Fruit fly (Drosophila melanogaster) whole organism, pupa: ENCODE measurements around the gene Cyp4g1.

Experiments
- CG10348 ChIP-seq: fragments of 200-800 bp; sonication (Bioruptor generic); IDR thresholded peaks from 2 replicates; pipeline ENCODE4 v1.3.6; 2022; ENCODE audit warnings: missing biosample characterization, missing genetic modification characterization
- CG12605 ChIP-seq: fragments of 200-800 bp; sonication (Bioruptor generic); IDR thresholded peaks from 2 replicates; pipeline ENCODE4 v1.3.6; 2022; ENCODE audit warnings: missing biosample characterization, missing genetic modification characterization
- CG13204 ChIP-seq: fragments of 200-800 bp; sonication (Bioruptor generic); optimal IDR thresholded peaks from 2 replicates; lab custom pipeline; 2018; ENCODE audit warnings: missing biosample characterization, mild to moderate bottlenecking, missing genetic modification characterization, moderate library complexity
- CG14655 ChIP-seq: fragments of 200-800 bp; sonication (Bioruptor generic); optimal IDR thresholded peaks from 3 replicates; lab custom pipeline; 2017; ENCODE audit warnings: mild to moderate bottlenecking, missing biosample characterization, missing genetic modification reagents, missing genetic modification characterization
- CG15710 ChIP-seq: fragments of 200-800 bp; sonication (Bioruptor generic); optimal IDR thresholded peaks from 2 replicates; lab custom pipeline; 2018; ENCODE audit warnings: missing biosample characterization, mild to moderate bottlenecking, missing genetic modification characterization, moderate library complexity
- CG17806 ChIP-seq: fragments of 200-800 bp; sonication (Bioruptor generic); optimal IDR thresholded peaks from 2 replicates; lab custom pipeline; 2018; ENCODE audit warnings: missing biosample characterization, mild to moderate bottlenecking, missing genetic modification characterization, moderate library complexity
- CG32121 ChIP-seq: fragments of 200-800 bp; sonication (Bioruptor generic); IDR thresholded peaks from 2 replicates; pipeline ENCODE4 v1.3.6; 2022; ENCODE audit warnings: missing biosample characterization, missing genetic modification characterization
- CG34367 ChIP-seq: fragments of 200-800 bp; sonication (Bioruptor generic); optimal IDR thresholded peaks from 2 replicates; lab custom pipeline; 2018; ENCODE audit warnings: missing biosample characterization, mild to moderate bottlenecking, missing genetic modification characterization
- CG4496 ChIP-seq: fragments of 200-800 bp; sonication (Bioruptor generic); IDR thresholded peaks from 3 replicates; pipeline ENCODE4 v1.3.6; 2022; ENCODE audit warnings: missing biosample characterization, missing genetic modification characterization
- CG8159 ChIP-seq: fragments of 200-800 bp; sonication (Bioruptor generic); optimal IDR thresholded peaks from 3 replicates; lab custom pipeline; 2018; ENCODE audit warnings: missing biosample characterization, mild to moderate bottlenecking, missing genetic modification characterization, moderate library complexity
- CG8301 ChIP-seq: fragments of 200-800 bp; sonication (Bioruptor generic); optimal IDR thresholded peaks from 2 replicates; lab custom pipeline; 2018; ENCODE audit warnings: missing biosample characterization, mild to moderate bottlenecking, missing genetic modification characterization
- CG9948 ChIP-seq: fragments of 200-800 bp; sonication (Bioruptor generic); optimal IDR thresholded peaks from 2 replicates; lab custom pipeline; 2018; ENCODE audit warnings: missing biosample characterization, mild to moderate bottlenecking, missing genetic modification characterization, moderate library complexity
- D1 ChIP-seq: fragments of 200-800 bp; sonication (Bioruptor generic); optimal IDR thresholded peaks from 2 replicates; lab custom pipeline; 2018; ENCODE audit warnings: missing biosample characterization, mild to moderate bottlenecking, missing genetic modification characterization, moderate library complexity
- EcR ChIP-seq: fragments of 200-800 bp; sonication (Bioruptor generic); optimal IDR thresholded peaks from 3 replicates; lab custom pipeline; 2019; ENCODE audit warnings: missing biosample characterization, missing genetic modification characterization, mild to moderate bottlenecking, moderate library complexity, missing genetic modification reagents
- Ets98B ChIP-seq: fragments of 200-800 bp; sonication (Bioruptor generic); IDR thresholded peaks from 2 replicates; pipeline ENCODE4 v1.3.6; 2022; ENCODE audit warnings: missing biosample characterization, missing genetic modification characterization
- Pif1A ChIP-seq: fragments of 200-800 bp; sonication (Bioruptor generic); optimal IDR thresholded peaks from 3 replicates; lab custom pipeline; 2016; ENCODE audit warnings: missing biosample characterization, missing genetic modification characterization
- Pif1B ChIP-seq: fragments of 200-800 bp; sonication (Bioruptor generic); optimal IDR thresholded peaks from 3 replicates; lab custom pipeline; 2016; ENCODE audit warnings: missing biosample characterization, missing genetic modification characterization
- Snoo ChIP-seq: fragments of 200-800 bp; sonication (Bioruptor generic); optimal IDR thresholded peaks from 3 replicates; lab custom pipeline; 2017; ENCODE audit warnings: missing biosample characterization, mild to moderate bottlenecking, missing genetic modification characterization, inconsistent platforms
- fd96Ca ChIP-seq: fragments of 200-800 bp; sonication (Bioruptor generic); IDR thresholded peaks from 3 replicates; pipeline ENCODE4 v1.3.6; 2022; ENCODE audit warnings: missing biosample characterization, missing genetic modification characterization
- gl ChIP-seq: fragments of 200-800 bp; sonication (Bioruptor generic); optimal IDR thresholded peaks from 2 replicates; lab custom pipeline; 2018; ENCODE audit warnings: missing biosample characterization, mild to moderate bottlenecking, missing genetic modification characterization
- rn ChIP-seq: fragments of 200-800 bp; sonication (Bioruptor generic); IDR thresholded peaks from 2 replicates; pipeline ENCODE4 v1.3.6; 2022; ENCODE audit warnings: missing biosample characterization, missing genetic modification characterization

Cyp4g1 gene

DNA sequence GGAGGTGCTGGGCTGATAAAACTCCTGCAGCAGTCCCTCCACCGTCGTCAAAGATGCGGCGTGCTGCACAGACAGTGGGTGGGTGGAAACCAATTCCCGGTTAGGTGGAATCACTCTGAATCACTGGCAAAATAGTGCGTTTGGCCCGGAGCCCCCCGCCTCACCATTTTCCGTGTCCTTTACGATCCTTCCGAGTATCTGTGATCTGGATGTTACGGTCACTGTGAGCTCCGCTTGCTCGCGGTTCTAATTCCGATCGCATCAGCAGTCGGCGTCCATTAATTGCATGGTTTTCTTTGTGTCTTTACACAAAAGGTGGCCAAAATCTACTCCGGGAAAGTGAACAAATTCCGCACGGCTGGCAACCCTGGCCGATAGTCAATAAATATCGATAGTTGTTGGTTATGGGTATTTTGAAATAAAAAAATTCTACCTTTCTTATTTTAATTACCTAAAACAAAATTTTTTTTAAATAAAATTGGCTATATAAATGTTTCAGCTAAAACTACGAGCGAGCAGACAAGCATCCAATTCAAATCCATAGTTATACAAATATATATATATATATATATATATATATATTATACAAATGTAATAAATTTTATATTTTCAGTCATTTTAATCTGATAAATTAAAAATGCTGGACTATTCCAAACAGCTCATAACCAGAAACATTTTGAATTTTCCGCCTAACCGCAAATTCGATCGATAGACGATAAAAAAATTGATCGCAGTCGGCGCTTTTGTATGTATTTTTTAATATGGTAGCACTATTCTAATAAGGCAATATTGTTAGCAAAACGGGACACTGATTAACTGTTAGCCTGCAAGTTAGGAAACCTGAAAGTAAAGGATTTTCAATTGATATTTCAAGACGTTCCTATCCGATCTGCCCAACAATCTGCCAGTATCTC lies 7.4 kb upstream of the Cyp4g1 start, which contains the start of the genes ebo and CG13373:
TSS of gene ebo (minus strand) at position 350 of the 914 bp plus-strand sequence.
TSS of gene CG13373 (plus strand) at position 755 of the 914 bp plus-strand sequence.
- TF ChIP-seq EcR (GFP tag; lab: Kevin White, UChicago) (no peak), CG15710 (tag; lab: Kevin White, UChicago) (peak; percentile 2), CG9948 (tag; lab: Kevin White, UChicago) (peak; percentile 30), D1 (no peak), CG17806 (tag; lab: Kevin White, UChicago) (peak; percentile 20), Ets98B (peak; percentile 31; the same call in 1 of the 2 replicates), CG4496 (0 out of 3 replicates have a peak, but pooled peaks have one; percentile 43), gl (tag; lab: Kevin White, UChicago) (no peak), Snoo (peak; percentile 7)
- TF ChIP-seq, all 21 proteins: peak for 6

DNA sequence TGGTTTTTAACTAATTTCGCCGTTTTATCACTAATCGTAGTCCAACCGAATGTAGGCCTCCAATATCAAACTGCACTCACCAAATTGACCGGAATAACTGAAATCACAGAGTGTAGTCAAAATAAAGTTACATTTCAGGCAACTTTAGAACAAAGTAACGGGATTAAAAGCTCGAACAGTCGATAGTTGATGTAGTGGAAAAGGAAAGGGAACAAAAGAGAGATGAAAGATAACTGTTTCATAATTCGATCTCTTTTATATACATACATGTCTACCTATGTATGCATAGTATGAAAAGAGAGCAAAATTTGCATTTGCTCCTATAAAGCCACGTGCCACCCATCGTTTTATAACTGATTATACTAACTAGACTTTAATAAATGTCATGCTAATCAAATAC lies 1.5 kb upstream of the Cyp4g1 start, which contains the start of gene CG32816:
TSS of gene CG32816 (minus strand) at position 101 of the 400 bp plus-strand sequence.
- TF ChIP-seq fd96Ca (GFP tag; lab: Robert Waterston, UW) (no peak), Snoo (no peak), CG15710 (tag; lab: Kevin White, UChicago) (no peak)

DNA sequence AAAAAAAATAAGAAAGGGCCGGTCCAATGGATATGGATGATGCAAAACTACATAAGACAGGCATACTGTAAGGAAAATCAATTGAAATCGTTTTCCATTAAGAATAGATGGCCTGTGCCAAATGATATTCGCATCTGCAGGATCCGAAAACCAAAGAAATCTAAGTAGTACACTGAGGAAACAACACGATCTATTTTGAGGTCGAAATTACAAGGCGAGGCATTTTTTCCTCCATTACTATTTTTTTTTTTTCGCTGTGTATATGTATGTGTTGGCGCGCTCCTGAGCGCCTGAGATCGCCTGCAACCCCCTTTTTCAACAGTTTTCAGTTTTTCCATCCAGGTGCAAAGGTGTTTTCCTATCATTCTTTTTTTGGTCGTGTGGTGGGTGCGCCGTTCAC lies 5.2 kb downstream of the Cyp4g1 start:
- no peak for TF ChIP-seq CG14655 (GFP tag; lab: Kevin White, UChicago)
- no peak for TF ChIP-seq CG10348 (GFP tag; lab: Robert Waterston, UW)
- no peak for TF ChIP-seq CG13204 (GFP tag; lab: Kevin White, UChicago)

DNA sequence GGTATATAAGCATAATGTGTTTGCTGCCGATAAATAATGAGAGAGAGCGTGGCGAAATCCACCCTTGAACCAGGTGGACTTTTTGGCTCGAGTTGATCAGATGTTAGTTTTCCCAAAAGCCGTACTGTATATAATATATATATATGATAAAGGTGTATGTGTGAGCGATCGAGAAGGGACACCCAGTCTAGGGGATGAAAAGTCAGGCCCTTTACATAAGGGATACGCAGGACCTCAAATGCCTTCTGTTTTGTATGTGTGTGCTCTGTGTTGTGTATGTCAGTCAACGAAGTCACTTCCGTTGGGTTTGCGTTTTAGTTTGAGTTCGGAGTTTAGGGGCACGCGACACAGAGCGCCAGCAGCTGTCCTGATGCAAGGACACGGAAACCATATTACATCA lies 8.7 kb downstream of the Cyp4g1 start, which contains the start of gene ase:
TSS of gene ase (plus strand) at position 301 of the 400 bp plus-strand sequence.
- TF ChIP-seq CG14655 (GFP tag; lab: Kevin White, UChicago) (no peak), CG12605 (GFP tag; lab: Robert Waterston, UW) (no peak), CG13204 (GFP tag; lab: Kevin White, UChicago) (no peak), rn (GFP tag; lab: Robert Waterston, UW) (no peak), Ets98B (no peak), fd96Ca (GFP tag; lab: Robert Waterston, UW) (no peak), CG8301 (tag; lab: Kevin White, UChicago) (no peak), gl (tag; lab: Kevin White, UChicago) (no peak), Pif1A (no peak), CG4496 (no peak), D1 (no peak), CG34367 (no peak), CG32121 (GFP tag; lab: Robert Waterston, UW) (no peak), CG10348 (GFP tag; lab: Robert Waterston, UW) (no peak), CG17806 (tag; lab: Kevin White, UChicago) (no peak), Pif1B (GFP tag; lab: Kevin White, UChicago) (no peak)

DNA sequence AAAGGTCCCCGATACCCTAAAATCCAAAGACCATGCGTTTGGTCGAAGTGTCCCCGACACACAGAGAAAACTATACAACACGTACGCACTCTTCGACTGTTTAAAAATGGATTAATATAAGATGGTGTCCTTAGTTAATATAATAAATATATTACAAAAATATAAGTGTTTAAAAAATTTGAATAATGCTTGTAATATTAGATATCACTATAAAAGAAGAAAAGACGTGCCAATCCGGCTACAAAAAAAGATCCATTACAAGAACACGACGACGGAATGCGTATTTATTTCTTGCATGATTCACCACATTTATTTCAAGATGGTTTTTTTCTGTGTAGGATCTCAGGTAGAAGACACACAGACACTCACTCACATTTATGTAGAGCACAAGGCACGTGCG lies 11.3 kb downstream of the Cyp4g1 start:
- TF ChIP-seq CG12605 (GFP tag; lab: Robert Waterston, UW) (no peak), CG14655 (GFP tag; lab: Kevin White, UChicago) (no peak), CG32121 (GFP tag; lab: Robert Waterston, UW) (no peak), D1 (no peak), fd96Ca (GFP tag; lab: Robert Waterston, UW) (no peak), CG15710 (tag; lab: Kevin White, UChicago) (no peak), CG8159 (tag; lab: Kevin White, UChicago) (no peak), Pif1B (GFP tag; lab: Kevin White, UChicago) (no peak), rn (GFP tag; lab: Robert Waterston, UW) (no peak), CG9948 (tag; lab: Kevin White, UChicago) (no peak), Snoo (no peak)

DNA sequence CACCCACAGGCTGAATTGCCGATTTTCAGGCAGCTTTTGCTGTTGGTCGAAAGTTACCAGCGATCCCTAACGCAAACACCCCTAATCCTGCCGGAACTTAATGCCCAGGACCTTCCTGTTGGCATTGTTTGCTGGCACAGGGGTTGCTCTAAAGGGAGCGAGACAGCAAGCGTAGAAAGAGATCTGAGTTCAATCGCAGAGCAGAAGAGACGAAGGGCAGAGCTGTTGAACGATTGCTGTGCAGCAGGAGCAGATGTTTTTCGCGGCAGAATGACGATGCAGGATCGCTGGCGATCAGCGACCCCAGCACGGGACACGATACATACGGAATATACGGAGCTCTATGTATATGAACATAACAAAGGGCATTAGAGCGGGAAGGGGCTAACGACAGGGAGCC lies 12.2 kb downstream of the Cyp4g1 start:
- TF ChIP-seq fd96Ca (GFP tag; lab: Robert Waterston, UW) (no peak), CG14655 (GFP tag; lab: Kevin White, UChicago) (no peak), CG8159 (tag; lab: Kevin White, UChicago) (no peak), CG4496 (no peak), Pif1B (GFP tag; lab: Kevin White, UChicago) (no peak), Ets98B (no peak), rn (GFP tag; lab: Robert Waterston, UW) (no peak), D1 (no peak)

DNA sequence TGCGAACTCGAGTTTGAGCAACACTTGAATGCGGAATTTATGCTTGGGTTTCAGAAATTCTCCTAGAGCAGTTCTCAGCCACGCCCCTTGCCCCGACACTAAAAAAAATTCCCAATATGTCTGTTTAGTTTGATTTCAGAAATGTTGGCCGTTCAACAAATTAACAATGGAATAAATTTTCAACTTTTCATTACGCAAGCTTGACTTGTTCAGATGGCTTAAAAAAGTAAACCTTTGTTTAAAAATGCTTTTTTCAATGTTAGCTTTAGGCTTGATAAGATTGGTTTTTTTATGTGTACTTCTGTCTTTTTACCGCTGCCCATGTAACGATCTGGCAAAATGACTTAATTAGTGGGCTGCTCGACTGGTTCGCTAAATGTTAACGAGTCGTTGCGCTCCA lies 16.4 kb downstream of the Cyp4g1 start:
- TF ChIP-seq Pif1A (no peak), CG34367 (peak; percentile 32), CG15710 (tag; lab: Kevin White, UChicago) (peak; percentile 62), gl (tag; lab: Kevin White, UChicago) (peak; percentile 17), fd96Ca (GFP tag; lab: Robert Waterston, UW) (no peak), CG17806 (tag; lab: Kevin White, UChicago) (peak; percentile 50), Snoo (no peak), CG10348 (GFP tag; lab: Robert Waterston, UW) (no peak), CG9948 (tag; lab: Kevin White, UChicago) (peak; percentile 38), CG14655 (GFP tag; lab: Kevin White, UChicago) (peak; percentile 18), Pif1B (GFP tag; lab: Kevin White, UChicago) (no peak), CG8159 (tag; lab: Kevin White, UChicago) (peak; percentile 68)
